Worm (Caenorhabditis elegans) whole organism, L4/young adult: ENCODE measurements around the gene srsx-21.

Experiments
- W03F9.2 ChIP-seq: fragments of 150-350 bp; optimal IDR thresholded peaks from 2 replicates; lab custom pipeline; 2014; ENCODE audit warnings: missing biosample characterization, missing genetic modification characterization
- dao-5 ChIP-seq: sonication (generic microtip); optimal IDR thresholded peaks from 2 replicates; lab custom pipeline; 2016; ENCODE audit warnings: missing genotype, missing genetic modification characterization, moderate library complexity, missing compliant biosample characterization
- him-1 ChIP-seq: sonication (generic microtip); optimal IDR thresholded peaks from 2 replicates; lab custom pipeline; 2016; ENCODE audit warnings: missing genotype, missing genetic modification reagents, missing genetic modification characterization, missing compliant biosample characterization

Gene srsx-21

DNA sequence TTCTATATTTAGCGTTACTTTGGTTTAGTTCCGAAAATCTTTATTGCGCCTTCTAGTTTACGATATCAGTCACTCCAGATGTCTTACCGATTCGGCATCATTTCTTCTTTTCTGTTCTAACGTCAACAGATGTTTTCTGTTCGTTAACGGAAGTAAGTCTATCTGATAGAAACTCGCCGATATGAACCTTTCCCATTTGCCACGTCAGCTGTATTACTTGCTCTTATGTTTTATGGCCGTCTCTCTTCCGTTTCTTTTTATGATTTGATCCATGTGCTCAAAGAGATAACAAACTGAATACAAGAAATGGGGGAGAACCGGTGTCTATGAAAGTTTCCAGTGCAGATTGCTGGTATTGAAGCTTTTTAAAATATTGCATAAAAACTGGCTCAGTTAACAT is 41.6 kb downstream of the srsx-21 start, which contains the start of gene srab-26:
Gene srab-26, minus strand, starts transcription at position 101 of the 400 bp plus-strand sequence.
- TF ChIP-seq him-1 (tag; lab: Kevin White, UChicago), result no peak
- no peak for TF ChIP-seq W03F9.2
- TF ChIP-seq dao-5, result no peak

DNA sequence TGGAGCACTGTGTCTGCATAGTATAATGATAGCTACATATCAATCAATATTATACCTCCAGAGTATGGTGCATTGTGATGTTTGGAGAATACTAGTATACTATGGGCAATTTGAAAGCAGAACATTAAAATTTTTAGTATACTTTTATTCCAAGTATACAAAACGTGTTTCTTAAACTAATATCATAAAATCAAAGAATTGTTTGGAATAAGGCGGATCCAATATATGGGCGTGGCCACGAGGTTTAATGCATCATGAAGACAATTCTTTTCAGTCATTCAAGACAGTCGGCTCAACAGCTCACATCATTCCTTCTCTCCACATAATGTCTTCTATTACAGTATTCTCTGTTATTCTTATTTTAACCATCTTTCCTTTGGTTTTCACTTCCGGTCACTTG is 42.1 kb downstream of the srsx-21 start, which contains the start of gene sdz-31:
Gene sdz-31, plus strand, starts transcription at position 301 of the 400 bp plus-strand sequence.
- TF ChIP-seq him-1 (tag; lab: Kevin White, UChicago), result no peak
- no peak for TF ChIP-seq W03F9.2
- TF ChIP-seq dao-5, result no peak

ce11 chrV:9885918-9886488 is 48.2 kb downstream of the srsx-21 start, which contains the start of gene clp-9:
Gene clp-9 (minus strand): TSS chrV:9885968.
- TF ChIP-seq W03F9.2, result no peak
